Worm (Caenorhabditis elegans): ENCODE data around the gene Y62E10A.24.

DNA sequence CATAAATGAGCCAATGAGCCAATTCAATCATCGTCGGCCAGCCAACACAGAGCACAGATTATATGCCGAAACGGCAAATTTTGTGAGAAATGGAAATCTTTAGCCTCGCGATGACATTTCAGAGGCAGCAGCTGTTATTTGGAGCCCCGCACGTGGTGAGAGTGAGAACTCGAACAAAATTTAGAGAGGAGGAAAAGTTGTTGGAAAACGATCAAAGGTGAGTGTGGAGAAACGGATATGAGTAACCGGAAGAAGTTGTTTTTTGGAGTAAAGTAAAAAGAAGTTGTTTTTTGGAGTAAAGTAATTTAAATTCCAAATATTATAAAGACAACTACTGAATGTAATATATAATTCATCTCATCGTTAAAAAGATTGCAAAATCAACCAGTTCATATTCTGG, 28.2 kb downstream of the Y62E10A.24 start, which contains the start of gene Y62E10A.13:
- TF ChIP-seq athp-1 (tag; optimal IDR thresholded peaks at IDR 0.05) (no peak), dpl-1 (GFP tag; optimal IDR thresholded peaks at IDR 0.05) (no peak), unc-62 (GFP tag; optimal IDR thresholded peaks at IDR 0.05) (no peak), F55B11.4 (tag; optimal IDR thresholded peaks at IDR 0.05; ENCODE audit: borderline replicate concordance, insufficient read depth) (no peak), snpc-4 (GFP tag; optimal IDR thresholded peaks at IDR 0.05) (no peak), snpc-4 (tag; optimal IDR thresholded peaks at IDR 0.05) (peak in 2 of 4 experiments; percentile 8 to 62), chd-7 (tag; optimal IDR thresholded peaks at IDR 0.05) (peak; percentile 50), Y67H2A.10 (GFP tag; conservative IDR thresholded peaks at IDR 0.05) (no peak), ceh-100 (GFP tag; IDR thresholded peaks at IDR 0.05) (no peak), fkh-3 (tag; optimal IDR thresholded peaks at IDR 0.05) (no peak), F57A8.1 (GFP tag; optimal IDR thresholded peaks at IDR 0.05) (no peak), nhr-80 (tag; optimal IDR thresholded peaks at IDR 0.05) (no peak), lin-26 (GFP tag; IDR thresholded peaks at IDR 0.05) (no peak), tbx-9 (tag; optimal IDR thresholded peaks at IDR 0.05; ENCODE audit: borderline replicate concordance) (no peak)

Data from whole organism, young adult.